Worm (Caenorhabditis elegans) whole organism, midembryonic: Measurements from ENCODE around the gene scl-26.

Experiments used
- T22C8.4 ChIP-seq: fragments of 200-800 bp; sonication (Bioruptor generic); IDR thresholded peaks from 2 replicates; pipeline ENCODE4 v1.3.6; 2022; ENCODE audit warnings: missing genetic modification characterization, missing compliant biosample characterization
- cog-1 ChIP-seq: sonication (generic microtip); optimal IDR thresholded peaks from 2 replicates; lab custom pipeline; 2016; ENCODE audit warnings: missing genetic modification characterization, missing compliant biosample characterization
- flt-1 ChIP-seq: fragments of 200-800 bp; sonication (Bioruptor generic); IDR thresholded peaks from 2 replicates; pipeline ENCODE4 v1.3.6; 2022; ENCODE audit warnings: missing genetic modification characterization, missing compliant biosample characterization
- klf-2 ChIP-seq: fragments of 200-800 bp; sonication (Bioruptor generic); conservative IDR thresholded peaks from 2 replicates; pipeline ENCODE4 v1.3.6; 2022; ENCODE audit warnings: missing genetic modification reagents, missing genetic modification characterization, missing compliant biosample characterization
- med-1 ChIP-seq: sonication (generic microtip); optimal IDR thresholded peaks from 2 replicates; lab custom pipeline; 2017; ENCODE audit warnings: missing genetic modification characterization, mild to moderate bottlenecking, missing compliant biosample characterization, antibody characterized with exemption, missing genetic modification reagents; ENCODE audit not compliant: insufficient read depth
- ref-1 ChIP-seq: fragments of 200-800 bp; sonication (Bioruptor generic); conservative IDR thresholded peaks from 2 replicates; pipeline ENCODE4 v1.3.6; 2022; ENCODE audit warnings: missing genetic modification reagents, missing genetic modification characterization, missing compliant biosample characterization
- ztf-23 ChIP-seq: fragments of 200-800 bp; sonication (Bioruptor generic); IDR thresholded peaks from 2 replicates; pipeline ENCODE4 v1.3.6; 2022; ENCODE audit warnings: missing genetic modification reagents, missing genetic modification characterization, missing compliant biosample characterization

- TF ChIP-seq T22C8.4 (GFP tag; lab: Robert Waterston, UW) (no peak), med-1 (GFP tag; lab: Kevin White, UChicago) (no peak), klf-2 (GFP tag; lab: Robert Waterston, UW) (no peak), flt-1 (GFP tag; lab: Robert Waterston, UW) (no peak), ztf-23 (GFP tag; lab: Robert Waterston, UW) (no peak), ref-1 (GFP tag; lab: Robert Waterston, UW) (no peak), cog-1 (tag; lab: Kevin White, UChicago) (no peak)
These were observed 20.7 kb upstream of the scl-26 start, which contains the start of gene C50E3.12 for ce11 chrV:7622011-7622465.
